Fruit fly (Drosophila melanogaster): ENCODE measurements around the gene SPE.

DNA sequence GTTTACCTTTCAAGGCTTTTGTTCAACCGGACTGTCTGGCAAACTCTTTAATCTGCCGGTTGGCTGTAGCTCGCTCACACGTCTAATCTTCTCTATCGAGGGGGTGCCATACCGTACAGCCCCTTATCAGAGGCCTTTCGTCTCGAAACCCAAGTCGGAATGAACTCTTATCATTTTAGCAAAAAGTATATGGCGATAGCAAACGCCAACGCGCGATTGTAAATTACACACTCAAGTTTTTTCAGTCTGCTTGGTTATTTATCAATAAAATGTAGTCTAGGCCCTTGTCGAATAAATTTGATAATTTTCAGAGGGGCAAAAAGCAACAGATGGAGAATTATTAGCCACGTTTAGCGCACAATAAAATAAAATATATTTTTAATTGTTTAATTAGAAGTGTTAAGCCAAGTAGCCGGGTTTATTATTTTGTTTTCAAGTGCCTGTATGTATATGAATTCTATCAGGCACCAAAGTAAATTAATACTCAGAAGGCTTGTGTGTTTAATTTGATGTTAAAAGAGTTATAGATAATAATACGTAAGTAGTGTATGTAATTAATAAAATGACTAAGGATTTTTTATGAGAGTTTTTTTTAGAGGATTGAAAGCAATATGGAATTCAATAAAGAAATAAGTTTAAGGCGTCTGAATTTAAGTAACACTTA is 38.9 kb downstream of the SPE start:
- TF ChIP-seq CG8478 (optimal IDR thresholded peaks at IDR 0.05) (no peak), CTCF (optimal IDR thresholded peaks at IDR 0.05) (no peak)
